Fruit fly (Drosophila melanogaster): ENCODE results near the gene CG34170.

dm6 chr2L:17262231-17262630 lies 49.4 kb downstream of the CG34170 start:
- TF ChIP-seq CG8478 (optimal IDR thresholded peaks at IDR 0.05) (no peak), lab (GFP tag; optimal IDR thresholded peaks at IDR 0.05) (no peak), Camta (GFP tag; optimal IDR thresholded peaks at IDR 0.05) (no peak), ranshi (GFP tag; IDR thresholded peaks at IDR 0.05) (no peak), Sox102F (GFP tag; optimal IDR thresholded peaks at IDR 0.05) (no peak), Fer2 (tag; optimal IDR thresholded peaks at IDR 0.05) (no peak), Fer1 (GFP tag; optimal IDR thresholded peaks at IDR 0.05) (no peak), Blimp-1 (GFP tag; optimal IDR thresholded peaks at IDR 0.05) (no peak)

Data from whole organism, embryonic.